Worm (Caenorhabditis elegans) whole organism, L4 larva: ENCODE measurements around the gene tag-120.

Source experiments
- F44E2.7 ChIP-seq: fragments of 200-800 bp; sonication (Bioruptor generic); IDR thresholded peaks from 2 replicates; pipeline ENCODE4 v2.1.2; 2022; ENCODE audit warnings: missing genetic modification characterization, missing compliant biosample characterization
- R02D3.7 ChIP-seq: fragments of 150-350 bp; sonication (generic microtip); optimal IDR thresholded peaks from 3 replicates; lab custom pipeline; 2014; ENCODE audit warnings: missing biosample characterization, missing genetic modification characterization
- T20F7.1 ChIP-seq: fragments of 200-800 bp; sonication (Bioruptor generic); optimal IDR thresholded peaks from 2 replicates; lab custom pipeline; 2018; ENCODE audit warnings: mild to moderate bottlenecking, missing genetic modification characterization, missing compliant biosample characterization
- ZK337.2 ChIP-seq: fragments of 200-800 bp; sonication (Bioruptor generic); IDR thresholded peaks from 2 replicates; pipeline ENCODE4 v1.3.6; 2022; ENCODE audit warnings: missing genetic modification reagents, missing genetic modification characterization, missing compliant biosample characterization
- ceh-28 ChIP-seq: fragments of 150-350 bp; optimal IDR thresholded peaks from 2 replicates; lab custom pipeline; 2014; ENCODE audit warnings: missing biosample characterization, missing genetic modification reagents, missing genetic modification characterization
- ceh-44 ChIP-seq: fragments of 200-800 bp; sonication (Bioruptor generic); IDR thresholded peaks from 2 replicates; pipeline ENCODE4 v1.3.6; 2022; ENCODE audit warnings: missing genetic modification reagents, missing genetic modification characterization, missing compliant biosample characterization
- cey-2 ChIP-seq: sonication (generic microtip); optimal IDR thresholded peaks from 3 replicates; lab custom pipeline; 2017; ENCODE audit warnings: missing genetic modification characterization, mild to moderate bottlenecking, missing compliant biosample characterization, antibody characterized with exemption, borderline replicate concordance; ENCODE audit not compliant: insufficient read depth
- ctbp-1 ChIP-seq: fragments of 200-800 bp; sonication (Bioruptor generic); IDR thresholded peaks from 2 replicates; pipeline ENCODE4 v1.3.6; 2022; ENCODE audit warnings: missing genetic modification reagents, missing genetic modification characterization, missing compliant biosample characterization
- daf-16 ChIP-seq, 3 experiments: sonication (generic microtip); optimal IDR thresholded peaks; 2 replicates each; lab custom pipeline; 2016 to 2017; ENCODE audit warnings: missing genetic modification characterization in 3 of 3, missing genetic modification reagents in 3 of 3, mild to moderate bottlenecking in 2 of 3, missing compliant biosample characterization in 2 of 3, missing biosample characterization in 1 of 3, moderate library complexity in 1 of 3
- dmd-6 ChIP-seq: fragments of 200-800 bp; sonication (Bioruptor generic); IDR thresholded peaks from 2 replicates; pipeline ENCODE4 v1.3.6; 2022; ENCODE audit warnings: missing genetic modification reagents, missing genetic modification characterization, missing compliant biosample characterization
- dpl-1 ChIP-seq: fragments of 150-350 bp; optimal IDR thresholded peaks from 2 replicates; lab custom pipeline; 2014; ENCODE audit warnings: missing biosample characterization, missing genetic modification reagents, missing genetic modification characterization
- dve-1 ChIP-seq: sonication (generic microtip); optimal IDR thresholded peaks from 2 replicates; lab custom pipeline; 2017; ENCODE audit warnings: antibody characterized with exemption, mild to moderate bottlenecking, missing genetic modification characterization, missing compliant biosample characterization; ENCODE audit not compliant: insufficient read depth
- egl-27 ChIP-seq: sonication (generic microtip); optimal IDR thresholded peaks from 3 replicates; lab custom pipeline; 2017; ENCODE audit warnings: missing biosample characterization, missing genetic modification reagents, missing genetic modification characterization
- fkh-10 ChIP-seq: fragments of 150-350 bp; optimal IDR thresholded peaks from 2 replicates; lab custom pipeline; 2014; ENCODE audit warnings: missing biosample characterization, missing genetic modification reagents, missing genetic modification characterization
- gei-8 ChIP-seq: fragments of 200-800 bp; sonication (Bioruptor generic); optimal IDR thresholded peaks from 2 replicates; lab custom pipeline; 2018; ENCODE audit warnings: mild to moderate bottlenecking, missing genetic modification characterization, missing compliant biosample characterization
- hlh-11 ChIP-seq: fragments of 200-800 bp; sonication (Bioruptor generic); optimal IDR thresholded peaks from 2 replicates; lab custom pipeline; 2018; ENCODE audit warnings: mild to moderate bottlenecking, missing genetic modification characterization, missing compliant biosample characterization
- hlh-30 ChIP-seq: sonication (generic microtip); optimal IDR thresholded peaks from 2 replicates; lab custom pipeline; 2017; ENCODE audit warnings: antibody characterized with exemption, mild to moderate bottlenecking, missing genetic modification characterization, missing compliant biosample characterization; ENCODE audit not compliant: insufficient read depth
- lin-1 ChIP-seq: fragments of 200-800 bp; sonication (Bioruptor generic); IDR thresholded peaks from 2 replicates; pipeline ENCODE4 v1.3.6; 2022; ENCODE audit warnings: missing genetic modification reagents, missing genetic modification characterization, missing compliant biosample characterization
- lin-38 ChIP-seq: fragments of 200-800 bp; sonication (Bioruptor generic); IDR thresholded peaks from 2 replicates; pipeline ENCODE4 v1.3.6; 2022; ENCODE audit warnings: missing genetic modification reagents, missing genetic modification characterization, missing compliant biosample characterization
- lsy-2 ChIP-seq, 2 experiments: fragments of 150-350 bp in 1 of 2; sonication (generic microtip) in 1 of 2; optimal IDR thresholded peaks; 2 replicates each; lab custom pipeline; 2014 to 2017; ENCODE audit warnings: missing biosample characterization in 2 of 2, missing genetic modification characterization in 2 of 2
- madf-9 ChIP-seq: fragments of 200-800 bp; sonication (Bioruptor generic); conservative IDR thresholded peaks from 2 replicates; pipeline ENCODE4 v1.3.6; 2022; ENCODE audit warnings: missing genetic modification reagents, missing genetic modification characterization, missing compliant biosample characterization
- mdt-29 ChIP-seq: fragments of 200-800 bp; sonication (Bioruptor generic); IDR thresholded peaks from 2 replicates; pipeline ENCODE4 v1.3.6; 2022; ENCODE audit warnings: missing genetic modification reagents, missing genetic modification characterization, missing compliant biosample characterization
- mep-1 ChIP-seq: fragments of 150-350 bp; sonication (generic microtip); optimal IDR thresholded peaks from 3 replicates; lab custom pipeline; 2014; ENCODE audit warnings: missing biosample characterization, missing genetic modification characterization
- mes-2 ChIP-seq: sonication (generic microtip); optimal IDR thresholded peaks from 2 replicates; lab custom pipeline; 2016; ENCODE audit warnings: missing genotype, mild to moderate bottlenecking, missing genetic modification characterization, missing compliant biosample characterization; ENCODE audit not compliant: poor library complexity, severe bottlenecking
- nhr-10 ChIP-seq: fragments of 150-350 bp; optimal IDR thresholded peaks from 2 replicates; lab custom pipeline; 2014; ENCODE audit warnings: missing biosample characterization, missing genetic modification characterization
- nhr-11 ChIP-seq: fragments of 150-350 bp; optimal IDR thresholded peaks from 2 replicates; lab custom pipeline; 2014; ENCODE audit warnings: missing biosample characterization, missing genetic modification characterization
- nhr-111 ChIP-seq: fragments of 200-800 bp; sonication (Bioruptor generic); optimal IDR thresholded peaks from 2 replicates; lab custom pipeline; 2018; ENCODE audit warnings: mild to moderate bottlenecking, missing genetic modification characterization, missing compliant biosample characterization
- nhr-28 ChIP-seq: fragments of 150-350 bp; optimal IDR thresholded peaks from 2 replicates; lab custom pipeline; 2014; ENCODE audit warnings: missing biosample characterization, missing genetic modification characterization
- nhr-42 ChIP-seq: fragments of 200-800 bp; sonication (Bioruptor generic); IDR thresholded peaks from 2 replicates; pipeline ENCODE4 v1.3.6; 2022; ENCODE audit warnings: missing genetic modification characterization, missing compliant biosample characterization
- nhr-76 ChIP-seq: fragments of 150-350 bp; optimal IDR thresholded peaks from 2 replicates; lab custom pipeline; 2014; ENCODE audit warnings: missing biosample characterization, missing genetic modification characterization
- nhr-77 ChIP-seq: fragments of 150-350 bp; optimal IDR thresholded peaks from 2 replicates; lab custom pipeline; 2014; ENCODE audit warnings: missing biosample characterization, missing genetic modification characterization
- php-3 ChIP-seq: fragments of 200-800 bp; sonication (Bioruptor generic); IDR thresholded peaks from 2 replicates; pipeline ENCODE4 v1.3.6; 2022; ENCODE audit warnings: missing genetic modification reagents, missing genetic modification characterization, missing compliant biosample characterization
- pqm-1 ChIP-seq: sonication (generic microtip); optimal IDR thresholded peaks from 2 replicates; lab custom pipeline; 2017; ENCODE audit warnings: missing biosample characterization, missing genetic modification characterization
- sdz-12 ChIP-seq: fragments of 200-800 bp; sonication (Bioruptor generic); optimal IDR thresholded peaks from 2 replicates; lab custom pipeline; 2018; ENCODE audit warnings: mild to moderate bottlenecking, missing genetic modification characterization, missing compliant biosample characterization
- set-16 ChIP-seq: fragments of 200-800 bp; sonication (Bioruptor generic); IDR thresholded peaks from 2 replicates; pipeline ENCODE4 v1.3.6; 2022; ENCODE audit warnings: missing genetic modification reagents, missing genetic modification characterization, missing compliant biosample characterization
- snpc-1.2 ChIP-seq: fragments of 200-800 bp; sonication (Bioruptor generic); IDR thresholded peaks from 2 replicates; pipeline ENCODE4 v1.3.6; 2022; ENCODE audit warnings: missing genetic modification reagents, missing genetic modification characterization, missing compliant biosample characterization
- spr-3 ChIP-seq: fragments of 200-800 bp; sonication (Bioruptor generic); optimal IDR thresholded peaks from 2 replicates; lab custom pipeline; 2018; ENCODE audit warnings: mild to moderate bottlenecking, missing genetic modification characterization, missing compliant biosample characterization
- zag-1 ChIP-seq: fragments of 150-350 bp; optimal IDR thresholded peaks from 2 replicates; lab custom pipeline; 2014; ENCODE audit warnings: missing biosample characterization, missing genetic modification characterization
- zfp-3 ChIP-seq: fragments of 200-800 bp; sonication (Bioruptor generic); conservative IDR thresholded peaks from 2 replicates; pipeline ENCODE4 v1.3.6; 2022; ENCODE audit warnings: missing genetic modification reagents, missing genetic modification characterization, missing compliant biosample characterization
- ztf-7 ChIP-seq: fragments of 150-350 bp; optimal IDR thresholded peaks from 2 replicates; lab custom pipeline; 2014; ENCODE audit warnings: missing biosample characterization, missing genetic modification characterization

tag-120 gene

ce11 chrV:9709747-9710146 lies at the start of gene tag-120:
Gene tag-120 (minus strand): TSS chrV:9709814.
- peak; percentile 29 for TF ChIP-seq nhr-28 (tag; lab: Kevin White, UChicago)
- peak; percentile 1 for TF ChIP-seq hlh-11
- no peak for TF ChIP-seq daf-16 (GFP tag; optimal IDR thresholded peaks at IDR 0.05; lab: Kevin White, UChicago)
- TF ChIP-seq daf-16 (tag; optimal IDR thresholded peaks at IDR 0.05; lab: Kevin White, UChicago), result peak; percentile 46
- peak; percentile 51 for TF ChIP-seq pqm-1 (tag; lab: Kevin White, UChicago)
- TF ChIP-seq hlh-30, result peak; percentile 12
- peak; percentile 40 for TF ChIP-seq nhr-77 (tag; lab: Kevin White, UChicago)
- TF ChIP-seq dmd-6 (GFP tag; lab: Robert Waterston, UW), result peak; percentile 40; the same call in 1 of the 2 replicates
- TF ChIP-seq ceh-44, result no peak
- peak; percentile 18 for TF ChIP-seq dve-1 (tag; lab: Kevin White, UChicago)
- no peak for TF ChIP-seq zag-1 (tag; lab: Kevin White, UChicago)
- no peak for TF ChIP-seq mep-1 (tag; lab: Kevin White, UChicago)
- TF ChIP-seq, all 104 proteins: peak for 8

- TF ChIP-seq nhr-28 (tag; lab: Kevin White, UChicago) (no peak), sdz-12 (GFP tag; lab: Kevin White, UChicago) (no peak)
- TF ChIP-seq, all 104 proteins: peak for 0
Observed at ce11 chrV:9758437-9758836, 48.8 kb upstream of the tag-120 start.

- TF ChIP-seq ZK337.2 (GFP tag; lab: Robert Waterston, UW) (no peak), nhr-42 (GFP tag; lab: Robert Waterston, UW) (no peak), nhr-76 (no peak), mdt-29 (GFP tag; lab: Robert Waterston, UW) (no peak), lin-1 (GFP tag; lab: Robert Waterston, UW) (no peak), nhr-10 (tag; lab: Kevin White, UChicago) (no peak), lsy-2 (tag; optimal IDR thresholded peaks at IDR 0.05; lab: Kevin White, UChicago) (no peak), set-16 (GFP tag; lab: Robert Waterston, UW) (no peak), ctbp-1 (GFP tag; lab: Robert Waterston, UW) (no peak), ceh-28 (tag; lab: Kevin White, UChicago) (no peak), R02D3.7 (tag; lab: Kevin White, UChicago) (no peak), nhr-11 (tag; lab: Kevin White, UChicago) (no peak), lin-38 (no peak), gei-8 (no peak)
Observed at ce11 chrV:9757884-9758283, 48.3 kb upstream of the tag-120 start, which contains the start of gene F58E6.11. Gene F58E6.11 (minus strand): TSS chrV:9757984.

- no peak for TF ChIP-seq spr-3 (GFP tag; lab: Kevin White, UChicago)
- TF ChIP-seq pqm-1 (tag; lab: Kevin White, UChicago), result peak; percentile 31
- TF ChIP-seq snpc-1.2 (GFP tag; lab: Robert Waterston, UW), result no peak
- TF ChIP-seq php-3 (GFP tag; lab: Robert Waterston, UW), result peak; percentile 66
- no peak for TF ChIP-seq dpl-1 (GFP tag; lab: Kevin White, UChicago)
- no peak for TF ChIP-seq zfp-3 (GFP tag; lab: Robert Waterston, UW)
- TF ChIP-seq mes-2 (tag; lab: Kevin White, UChicago), result no peak
- no peak for TF ChIP-seq cey-2 (tag; lab: Kevin White, UChicago)
- TF ChIP-seq fkh-10, result no peak
- no peak for TF ChIP-seq egl-27 (tag; lab: Kevin White, UChicago)
- TF ChIP-seq nhr-111 (GFP tag; lab: Kevin White, UChicago), result no peak
- TF ChIP-seq F44E2.7 (GFP tag; lab: Robert Waterston, UW), result no peak
- peak; percentile 92 for TF ChIP-seq ztf-7 (tag; lab: Kevin White, UChicago)
- TF ChIP-seq T20F7.1 (GFP tag; lab: Kevin White, UChicago), result no peak
- TF ChIP-seq lin-1 (GFP tag; lab: Robert Waterston, UW), result no peak
- no peak for TF ChIP-seq set-16 (GFP tag; lab: Robert Waterston, UW)
- no peak for TF ChIP-seq R02D3.7 (tag; lab: Kevin White, UChicago)
- TF ChIP-seq madf-9 (GFP tag; lab: Robert Waterston, UW), result no peak
Observed at ce11 chrV:9756242-9756641, 46.6 kb upstream of the tag-120 start, which contains the start of gene hrg-3. Gene hrg-3 (plus strand): TSS chrV:9756468.
